Fruit fly (Drosophila melanogaster) whole organism, pupa: ENCODE data around the gene CG13024.
A peak's percentile ranks its signal among the peaks of the same experiment; 100 is the strongest.

Experiments used
- CG10348 ChIP-seq: fragments of 200-800 bp; sonication (Bioruptor generic); IDR thresholded peaks from 2 replicates; pipeline ENCODE4 v1.3.6; 2022; ENCODE audit warnings: missing biosample characterization, missing genetic modification characterization
- CG12605 ChIP-seq: fragments of 200-800 bp; sonication (Bioruptor generic); IDR thresholded peaks from 2 replicates; pipeline ENCODE4 v1.3.6; 2022; ENCODE audit warnings: missing biosample characterization, missing genetic modification characterization
- CG13204 ChIP-seq: fragments of 200-800 bp; sonication (Bioruptor generic); optimal IDR thresholded peaks from 2 replicates; lab custom pipeline; 2018; ENCODE audit warnings: missing biosample characterization, mild to moderate bottlenecking, missing genetic modification characterization, moderate library complexity
- CG14655 ChIP-seq: fragments of 200-800 bp; sonication (Bioruptor generic); optimal IDR thresholded peaks from 3 replicates; lab custom pipeline; 2017; ENCODE audit warnings: mild to moderate bottlenecking, missing biosample characterization, missing genetic modification reagents, missing genetic modification characterization
- CG15710 ChIP-seq: fragments of 200-800 bp; sonication (Bioruptor generic); optimal IDR thresholded peaks from 2 replicates; lab custom pipeline; 2018; ENCODE audit warnings: missing biosample characterization, mild to moderate bottlenecking, missing genetic modification characterization, moderate library complexity
- CG17806 ChIP-seq: fragments of 200-800 bp; sonication (Bioruptor generic); optimal IDR thresholded peaks from 2 replicates; lab custom pipeline; 2018; ENCODE audit warnings: missing biosample characterization, mild to moderate bottlenecking, missing genetic modification characterization, moderate library complexity
- CG32121 ChIP-seq: fragments of 200-800 bp; sonication (Bioruptor generic); IDR thresholded peaks from 2 replicates; pipeline ENCODE4 v1.3.6; 2022; ENCODE audit warnings: missing biosample characterization, missing genetic modification characterization
- CG34367 ChIP-seq: fragments of 200-800 bp; sonication (Bioruptor generic); optimal IDR thresholded peaks from 2 replicates; lab custom pipeline; 2018; ENCODE audit warnings: missing biosample characterization, mild to moderate bottlenecking, missing genetic modification characterization
- CG4496 ChIP-seq: fragments of 200-800 bp; sonication (Bioruptor generic); IDR thresholded peaks from 3 replicates; pipeline ENCODE4 v1.3.6; 2022; ENCODE audit warnings: missing biosample characterization, missing genetic modification characterization
- CG8159 ChIP-seq: fragments of 200-800 bp; sonication (Bioruptor generic); optimal IDR thresholded peaks from 3 replicates; lab custom pipeline; 2018; ENCODE audit warnings: missing biosample characterization, mild to moderate bottlenecking, missing genetic modification characterization, moderate library complexity
- CG8301 ChIP-seq: fragments of 200-800 bp; sonication (Bioruptor generic); optimal IDR thresholded peaks from 2 replicates; lab custom pipeline; 2018; ENCODE audit warnings: missing biosample characterization, mild to moderate bottlenecking, missing genetic modification characterization
- CG9948 ChIP-seq: fragments of 200-800 bp; sonication (Bioruptor generic); optimal IDR thresholded peaks from 2 replicates; lab custom pipeline; 2018; ENCODE audit warnings: missing biosample characterization, mild to moderate bottlenecking, missing genetic modification characterization, moderate library complexity
- D1 ChIP-seq: fragments of 200-800 bp; sonication (Bioruptor generic); optimal IDR thresholded peaks from 2 replicates; lab custom pipeline; 2018; ENCODE audit warnings: missing biosample characterization, mild to moderate bottlenecking, missing genetic modification characterization, moderate library complexity
- EcR ChIP-seq: fragments of 200-800 bp; sonication (Bioruptor generic); optimal IDR thresholded peaks from 3 replicates; lab custom pipeline; 2019; ENCODE audit warnings: missing biosample characterization, missing genetic modification characterization, mild to moderate bottlenecking, moderate library complexity, missing genetic modification reagents
- Ets98B ChIP-seq: fragments of 200-800 bp; sonication (Bioruptor generic); IDR thresholded peaks from 2 replicates; pipeline ENCODE4 v1.3.6; 2022; ENCODE audit warnings: missing biosample characterization, missing genetic modification characterization
- Pif1A ChIP-seq: fragments of 200-800 bp; sonication (Bioruptor generic); optimal IDR thresholded peaks from 3 replicates; lab custom pipeline; 2016; ENCODE audit warnings: missing biosample characterization, missing genetic modification characterization
- Pif1B ChIP-seq: fragments of 200-800 bp; sonication (Bioruptor generic); optimal IDR thresholded peaks from 3 replicates; lab custom pipeline; 2016; ENCODE audit warnings: missing biosample characterization, missing genetic modification characterization
- Snoo ChIP-seq: fragments of 200-800 bp; sonication (Bioruptor generic); optimal IDR thresholded peaks from 3 replicates; lab custom pipeline; 2017; ENCODE audit warnings: missing biosample characterization, mild to moderate bottlenecking, missing genetic modification characterization, inconsistent platforms
- fd96Ca ChIP-seq: fragments of 200-800 bp; sonication (Bioruptor generic); IDR thresholded peaks from 3 replicates; pipeline ENCODE4 v1.3.6; 2022; ENCODE audit warnings: missing biosample characterization, missing genetic modification characterization
- gl ChIP-seq: fragments of 200-800 bp; sonication (Bioruptor generic); optimal IDR thresholded peaks from 2 replicates; lab custom pipeline; 2018; ENCODE audit warnings: missing biosample characterization, mild to moderate bottlenecking, missing genetic modification characterization
- rn ChIP-seq: fragments of 200-800 bp; sonication (Bioruptor generic); IDR thresholded peaks from 2 replicates; pipeline ENCODE4 v1.3.6; 2022; ENCODE audit warnings: missing biosample characterization, missing genetic modification characterization

The CG13024 gene

DNA sequence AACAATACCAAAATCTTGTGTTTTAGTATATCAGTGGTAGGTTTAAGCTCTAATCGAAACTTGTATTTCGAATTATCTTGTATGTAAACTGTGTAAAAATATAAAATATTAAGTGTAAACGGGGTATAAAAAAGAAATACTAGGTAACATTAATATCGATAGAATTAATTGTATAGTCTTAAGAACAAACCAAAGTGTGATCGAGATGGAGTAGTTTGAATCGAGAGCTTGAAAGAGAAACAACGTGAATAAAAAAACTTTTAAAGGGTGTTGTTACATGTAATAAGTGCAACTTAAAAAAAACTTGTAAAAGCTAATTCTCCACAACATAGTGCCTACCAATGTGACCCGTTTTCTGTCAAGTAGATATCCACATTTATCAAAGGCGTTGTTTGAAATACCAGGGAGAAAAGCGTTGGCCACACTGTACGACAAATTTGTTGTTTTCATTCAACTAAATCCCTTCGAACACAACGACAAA lies 13.3 kb upstream of the CG13024 start, which contains the start of gene TSG101:
TSS of gene TSG101 (plus strand) at position 208 of the 481 bp plus-strand sequence.
- TF ChIP-seq CG15710 (tag; lab: Kevin White, UChicago) (no peak), gl (no peak), CG8301 (tag; lab: Kevin White, UChicago) (no peak), CG13204 (no peak), EcR (GFP tag; lab: Kevin White, UChicago) (no peak), Snoo (no peak), CG32121 (no peak), CG8159 (tag; lab: Kevin White, UChicago) (no peak), fd96Ca (GFP tag; lab: Robert Waterston, UW) (no peak), CG4496 (no peak), Pif1B (no peak), rn (no peak), D1 (tag; lab: Kevin White, UChicago) (no peak), CG9948 (no peak), CG17806 (no peak), CG34367 (tag; lab: Kevin White, UChicago) (no peak), Ets98B (GFP tag; lab: Robert Waterston, UW) (no peak)

DNA sequence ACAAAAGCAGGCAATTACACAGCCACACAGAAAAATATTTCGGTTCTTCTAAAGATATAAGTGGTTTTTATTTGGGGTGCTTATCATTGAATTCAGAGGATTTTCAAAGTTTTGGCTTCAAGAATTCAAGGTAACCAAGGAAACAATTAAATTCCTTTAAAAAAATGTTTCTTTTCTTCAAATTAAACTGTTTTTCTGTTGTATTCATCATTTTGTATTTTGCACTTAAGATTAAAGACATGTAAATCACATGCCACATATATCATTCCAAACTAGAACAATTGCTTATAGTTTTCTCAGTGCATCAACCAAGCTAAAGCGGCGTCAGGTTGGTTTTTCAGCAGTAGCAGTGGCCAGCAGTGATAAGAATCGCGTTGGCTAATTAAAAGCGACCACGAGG lies 11.7 kb upstream of the CG13024 start:
- no peak for TF ChIP-seq CG34367 (tag; lab: Kevin White, UChicago)
- TF ChIP-seq CG8159 (tag; lab: Kevin White, UChicago) = peak; percentile 31
- no peak for TF ChIP-seq CG9948

DNA sequence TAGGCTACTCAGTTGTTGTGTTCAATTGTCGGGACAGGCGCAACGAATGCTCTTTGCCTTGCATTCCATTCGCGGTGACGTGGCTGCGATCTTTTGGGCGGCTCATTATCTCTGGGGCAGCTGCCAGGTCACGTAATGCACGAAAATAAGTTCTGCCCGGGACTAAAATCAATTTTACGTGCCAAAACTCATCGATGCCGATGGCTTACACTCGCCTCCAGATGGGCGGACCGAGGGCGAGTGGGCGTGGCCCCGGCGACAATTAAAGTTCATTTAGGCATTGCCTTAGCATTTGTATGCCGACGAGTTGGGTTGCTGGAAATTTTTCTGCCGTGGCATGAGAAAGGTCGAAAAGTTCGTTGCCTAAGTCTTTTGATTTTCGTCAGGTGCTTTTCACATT lies 7.9 kb upstream of the CG13024 start:
- TF ChIP-seq CG13204 (no peak), CG8301 (tag; lab: Kevin White, UChicago) (no peak)

dm6 chr3L:16829983-16830382 lies 1.1 kb upstream of the CG13024 start:
- peak; percentile 69 for TF ChIP-seq EcR (GFP tag; lab: Kevin White, UChicago)
- TF ChIP-seq CG8159 (tag; lab: Kevin White, UChicago) = no peak

DNA sequence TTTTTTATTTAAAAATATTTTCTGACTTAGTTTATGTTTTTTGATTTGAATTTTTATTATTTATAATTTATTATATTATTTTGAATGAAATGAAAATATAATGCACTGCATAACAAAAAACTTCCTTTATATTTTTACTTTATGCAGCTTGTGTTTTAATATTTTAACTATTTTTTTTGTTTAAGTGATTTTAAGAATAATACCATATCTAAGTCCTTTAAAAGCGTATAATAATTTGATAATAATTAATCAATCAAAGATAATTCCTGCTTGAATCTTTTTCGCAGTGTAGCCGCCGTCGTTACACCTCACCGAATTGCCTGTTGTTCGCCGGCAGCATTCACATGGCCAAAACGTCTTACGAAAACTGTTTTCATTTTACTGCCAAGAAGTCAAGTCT lies 3.7 kb downstream of the CG13024 start:
- TF ChIP-seq CG15710 (tag; lab: Kevin White, UChicago) = peak; percentile 30
- TF ChIP-seq CG8159 (tag; lab: Kevin White, UChicago) = peak; percentile 18
- no peak for TF ChIP-seq Ets98B (GFP tag; lab: Robert Waterston, UW)
- peak; percentile 21 for TF ChIP-seq CG14655 (GFP tag; lab: Kevin White, UChicago)

DNA sequence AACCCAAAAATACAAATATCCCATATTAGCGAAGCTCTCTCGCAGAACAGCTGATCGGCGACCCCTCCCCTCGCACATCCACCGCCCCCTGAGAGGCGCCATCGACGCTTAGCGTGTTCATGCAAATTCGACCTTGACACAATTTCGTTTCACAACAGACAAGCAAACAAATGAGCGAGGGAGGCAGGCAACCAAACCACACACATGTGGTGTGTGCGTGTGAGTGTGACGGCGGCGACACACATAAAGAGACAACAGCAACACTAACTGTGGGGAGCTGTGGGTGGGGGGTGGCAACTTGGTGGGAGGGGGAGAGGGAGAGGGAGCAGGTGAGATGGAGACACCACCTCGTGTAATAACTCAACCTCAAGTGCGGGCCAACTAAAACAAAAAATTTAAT lies 4.1 kb downstream of the CG13024 start:
- TF ChIP-seq gl (no peak), CG4496 (0 out of 3 replicates have a peak, but pooled peaks have one; percentile 14), Snoo (no peak), Pif1A (GFP tag; lab: Kevin White, UChicago) (no peak)

- TF ChIP-seq CG12605 (peak; percentile 74), D1 (tag; lab: Kevin White, UChicago) (peak; percentile 88), fd96Ca (GFP tag; lab: Robert Waterston, UW) (peak; percentile 56; the same call in 2 of the 3 replicates), Pif1A (GFP tag; lab: Kevin White, UChicago) (peak; percentile 92), CG8159 (tag; lab: Kevin White, UChicago) (peak; percentile 96), CG14655 (GFP tag; lab: Kevin White, UChicago) (peak; percentile 90), rn (no peak), Pif1B (peak; percentile 88), Ets98B (GFP tag; lab: Robert Waterston, UW) (peak; percentile 43), EcR (GFP tag; lab: Kevin White, UChicago) (peak; percentile 97), CG15710 (tag; lab: Kevin White, UChicago) (peak; percentile 98), CG4496 (peak; percentile 81), CG34367 (tag; lab: Kevin White, UChicago) (peak; percentile 96), gl (peak; percentile 95), CG10348 (GFP tag; lab: Robert Waterston, UW) (no peak), CG8301 (tag; lab: Kevin White, UChicago) (peak; percentile 89), CG9948 (peak; percentile 96), CG32121 (0 out of 2 replicates have a peak, but pooled peaks have one; percentile 24), CG13204 (peak; percentile 94), CG17806 (peak; percentile 98), Snoo (peak; percentile 77)
These were observed 10.8 kb downstream of the CG13024 start for dm6 chr3L:16818063-16818462.

DNA sequence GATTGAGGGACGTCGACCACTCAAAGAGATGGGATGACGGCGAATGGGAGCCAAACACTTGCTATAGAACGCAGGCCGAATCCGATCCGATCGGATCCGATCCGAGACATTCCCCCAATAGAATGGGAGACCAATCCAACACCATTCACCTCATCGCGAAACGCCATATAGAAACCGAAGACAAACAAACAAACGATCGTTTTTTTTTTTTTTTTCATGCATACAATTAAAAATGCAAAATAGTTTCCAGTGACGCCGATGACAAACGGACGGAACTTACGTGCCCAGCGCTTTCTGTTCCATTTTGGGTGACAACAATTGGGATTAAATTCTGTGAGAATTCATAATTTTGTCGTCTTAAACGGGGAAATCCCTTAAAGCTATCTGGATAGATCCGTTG lies 14.9 kb downstream of the CG13024 start:
- TF ChIP-seq CG14655 (GFP tag; lab: Kevin White, UChicago) = no peak
